Fruit fly (Drosophila melanogaster) S2 (cell line): ENCODE results near the gene Tsr1.

Experiments
- CG8478 ChIP-seq: fragments of >200 bp; optimal IDR thresholded peaks from 2 replicates; lab custom pipeline; 2018
- CTCF ChIP-seq, 2 experiments: fragments of >200 bp; optimal IDR thresholded peaks; 2 replicates each; lab custom pipeline; 2018

dm6 chr3L:21299203-21299602, 35.8 kb upstream of the Tsr1 start:
- no peak for TF ChIP-seq CTCF (optimal IDR thresholded peaks at IDR 0.05; lab: Kevin White, UChicago)
- no peak for TF ChIP-seq CG8478 (lab: Kevin White, UChicago)
